Fruit fly (Drosophila melanogaster) whole organism, embryonic: ENCODE results near the gene NdufV3.

Source experiments
- Abd-B ChIP-seq: fragments of 200-800 bp; sonication (Bioruptor generic); optimal IDR thresholded peaks from 2 replicates; lab custom pipeline; 2018; ENCODE audit warnings: missing biosample characterization, mild to moderate bottlenecking, missing genetic modification characterization, moderate library complexity
- Ada2b ChIP-seq: fragments of 200-800 bp; sonication (Bioruptor generic); IDR thresholded peaks from 2 replicates; pipeline ENCODE4 v1.3.6; 2022; ENCODE audit warnings: missing biosample characterization, missing genetic modification characterization
- Antp ChIP-seq: fragments of 200-800 bp; sonication (Bioruptor generic); optimal IDR thresholded peaks from 3 replicates; lab custom pipeline; 2016; ENCODE audit warnings: missing biosample characterization, missing genetic modification characterization
- C15 ChIP-seq: fragments of 200-800 bp; sonication (Bioruptor generic); IDR thresholded peaks from 3 replicates; pipeline ENCODE4 v1.3.6; 2022; ENCODE audit warnings: missing biosample characterization, missing genetic modification characterization
- CG10654 ChIP-seq: fragments of 200-800 bp; sonication (Bioruptor generic); optimal IDR thresholded peaks from 2 replicates; lab custom pipeline; 2016; ENCODE audit warnings: missing biosample characterization, missing genetic modification characterization
- CG12391 ChIP-seq: fragments of 200-800 bp; sonication (Bioruptor generic); optimal IDR thresholded peaks from 3 replicates; lab custom pipeline; 2018; ENCODE audit warnings: missing biosample characterization, mild to moderate bottlenecking, missing genetic modification characterization, moderate library complexity
- CG12659 ChIP-seq: fragments of 200-800 bp; sonication (Bioruptor generic); optimal IDR thresholded peaks from 3 replicates; lab custom pipeline; 2017; ENCODE audit warnings: mild to moderate bottlenecking, missing biosample characterization, missing genetic modification reagents, missing genetic modification characterization
- CG12769 ChIP-seq: fragments of 200-800 bp; sonication (Bioruptor generic); optimal IDR thresholded peaks from 2 replicates; lab custom pipeline; 2019; ENCODE audit warnings: missing biosample characterization, mild to moderate bottlenecking, missing genetic modification characterization, moderate library complexity
- CG13424 ChIP-seq: fragments of 200-800 bp; sonication (Bioruptor generic); optimal IDR thresholded peaks from 2 replicates; lab custom pipeline; 2019; ENCODE audit warnings: missing biosample characterization, mild to moderate bottlenecking, missing genetic modification characterization, moderate library complexity
- CG14014 ChIP-seq: fragments of 200-800 bp; sonication (Bioruptor generic); IDR thresholded peaks from 2 replicates; pipeline ENCODE4 v1.3.6; 2022; ENCODE audit warnings: missing biosample characterization, missing genetic modification characterization
- CG14667 ChIP-seq: fragments of 200-800 bp; sonication (Bioruptor generic); IDR thresholded peaks from 2 replicates; pipeline ENCODE4 v1.3.6; 2022; ENCODE audit warnings: missing biosample characterization, missing genetic modification characterization
- CG14710 ChIP-seq: fragments of 200-800 bp; sonication (Bioruptor generic); optimal IDR thresholded peaks from 3 replicates; lab custom pipeline; 2019; ENCODE audit warnings: missing biosample characterization, mild to moderate bottlenecking, missing genetic modification characterization, moderate library complexity
- CG15269 ChIP-seq: fragments of 200-800 bp; sonication (Bioruptor generic); optimal IDR thresholded peaks from 2 replicates; lab custom pipeline; 2018; ENCODE audit warnings: missing biosample characterization, mild to moderate bottlenecking, missing genetic modification characterization, moderate library complexity
- CG16863 ChIP-seq: fragments of 200-800 bp; sonication (Bioruptor generic); optimal IDR thresholded peaks from 3 replicates; lab custom pipeline; 2016; ENCODE audit warnings: missing biosample characterization, missing genetic modification characterization
- CG2889 ChIP-seq: fragments of 200-800 bp; sonication (Bioruptor generic); IDR thresholded peaks from 3 replicates; pipeline ENCODE4 v1.3.6; 2022; ENCODE audit warnings: missing biosample characterization, missing genetic modification characterization
- CG31224 ChIP-seq: fragments of 200-800 bp; sonication (Bioruptor generic); IDR thresholded peaks from 2 replicates; pipeline ENCODE4 v1.3.6; 2022; ENCODE audit warnings: missing biosample characterization, missing genetic modification characterization
- CG32772 ChIP-seq: fragments of 200-800 bp; sonication (Bioruptor generic); IDR thresholded peaks from 2 replicates; pipeline ENCODE4 v1.3.6; 2022; ENCODE audit warnings: missing biosample characterization, missing genetic modification characterization
- CG3281 ChIP-seq: fragments of 200-800 bp; sonication (Bioruptor generic); optimal IDR thresholded peaks from 3 replicates; lab custom pipeline; 2017; ENCODE audit warnings: missing biosample characterization, mild to moderate bottlenecking, missing genetic modification characterization
- CG3847 ChIP-seq: fragments of 200-800 bp; sonication (Bioruptor generic); IDR thresholded peaks from 2 replicates; pipeline ENCODE4 v1.3.6; 2022; ENCODE audit warnings: missing biosample characterization, missing genetic modification characterization
- CG8388 ChIP-seq: fragments of 200-800 bp; sonication (Bioruptor generic); optimal IDR thresholded peaks from 2 replicates; lab custom pipeline; 2019; ENCODE audit warnings: missing biosample characterization, mild to moderate bottlenecking, missing genetic modification characterization, moderate library complexity
- CrebB ChIP-seq: fragments of 200-800 bp; sonication (Bioruptor generic); optimal IDR thresholded peaks from 3 replicates; lab custom pipeline; 2018; ENCODE audit warnings: missing biosample characterization, mild to moderate bottlenecking, missing genetic modification characterization
- Dbx ChIP-seq: fragments of 200-800 bp; sonication (Bioruptor generic); IDR thresholded peaks from 3 replicates; pipeline ENCODE4 v1.3.6; 2022; ENCODE audit warnings: missing biosample characterization, missing genetic modification characterization
- Dp ChIP-seq: fragments of 200-800 bp; sonication (Bioruptor generic); optimal IDR thresholded peaks from 2 replicates; lab custom pipeline; 2018; ENCODE audit warnings: missing biosample characterization, mild to moderate bottlenecking, missing genetic modification characterization, moderate library complexity
- Dref ChIP-seq: fragments of 200-800 bp; sonication (Bioruptor generic); IDR thresholded peaks from 2 replicates; pipeline ENCODE4 v1.3.6; 2022; ENCODE audit warnings: missing biosample characterization, missing genetic modification characterization
- Eip74EF ChIP-seq, 2 experiments: fragments of 200-800 bp in 1 of 2; fragments of >200 bp in 1 of 2; sonication (Bioruptor generic) in 1 of 2; optimal IDR thresholded peaks; 2 replicates each; lab custom pipeline; 2017 to 2019; ENCODE audit warnings: missing biosample characterization in 2 of 2, missing genetic modification characterization in 2 of 2, mild to moderate bottlenecking in 1 of 2, moderate library complexity in 1 of 2
- HmgD ChIP-seq: fragments of 200-800 bp; sonication (Bioruptor generic); optimal IDR thresholded peaks from 3 replicates; lab custom pipeline; 2016; ENCODE audit warnings: missing biosample characterization, missing genetic modification characterization
- HmgZ ChIP-seq: fragments of 200-800 bp; sonication (Bioruptor generic); optimal IDR thresholded peaks from 2 replicates; lab custom pipeline; 2018; ENCODE audit warnings: missing biosample characterization, mild to moderate bottlenecking, missing genetic modification characterization
- Med ChIP-seq: fragments of 200-800 bp; sonication (Bioruptor generic); peaks from one replicate; lab custom pipeline; 2016; ENCODE audit warnings: missing biosample characterization, missing genetic modification characterization, mild to moderate bottlenecking, inconsistent platforms, moderate library complexity
- Nf-YC ChIP-seq: fragments of 200-800 bp; optimal IDR thresholded peaks from 3 replicates; lab custom pipeline; 2019; ENCODE audit warnings: missing biosample characterization, mild to moderate bottlenecking, missing genetic modification characterization, moderate library complexity
- Ptx1 ChIP-seq: fragments of 200-800 bp; sonication (Bioruptor generic); IDR thresholded peaks from 2 replicates; pipeline ENCODE4 v1.3.6; 2022; ENCODE audit warnings: missing biosample characterization, missing genetic modification characterization
- Rfx ChIP-seq: fragments of 200-800 bp; sonication (Bioruptor generic); IDR thresholded peaks from 2 replicates; pipeline ENCODE4 v1.3.6; 2022; ENCODE audit warnings: missing biosample characterization, missing genetic modification characterization
- Tbp ChIP-seq: fragments of >200 bp; optimal IDR thresholded peaks from 2 replicates; lab custom pipeline; 2018; ENCODE audit warnings: missing biosample characterization, missing genetic modification characterization
- Xrp1 ChIP-seq: fragments of 200-800 bp; sonication (Bioruptor generic); IDR thresholded peaks from 2 replicates; pipeline ENCODE4 v1.3.6; 2022; ENCODE audit warnings: missing biosample characterization, missing genetic modification characterization
- ase ChIP-seq: fragments of 200-800 bp; sonication (Bioruptor generic); IDR thresholded peaks from 3 replicates; pipeline ENCODE4 v1.3.6; 2022; ENCODE audit warnings: missing biosample characterization, missing genetic modification characterization
- cas ChIP-seq: fragments of 200-800 bp; sonication (Bioruptor generic); IDR thresholded peaks from 2 replicates; pipeline ENCODE4 v1.3.6; 2022; ENCODE audit warnings: missing biosample characterization, missing genetic modification characterization
- dysf ChIP-seq: fragments of 200-800 bp; sonication (Bioruptor generic); IDR thresholded peaks from 3 replicates; pipeline ENCODE4 v1.3.6; 2022; ENCODE audit warnings: missing biosample characterization, missing genetic modification characterization
- ems ChIP-seq: fragments of 200-800 bp; sonication (Bioruptor generic); optimal IDR thresholded peaks from 3 replicates; lab custom pipeline; 2016; ENCODE audit warnings: missing biosample characterization, missing genetic modification characterization
- exex ChIP-seq: fragments of 200-800 bp; sonication (Bioruptor generic); optimal IDR thresholded peaks from 4 replicates; lab custom pipeline; 2018; ENCODE audit warnings: missing biosample characterization, mild to moderate bottlenecking, missing genetic modification characterization, moderate library complexity
- gem ChIP-seq: fragments of 200-800 bp; sonication (Bioruptor generic); optimal IDR thresholded peaks from 2 replicates; lab custom pipeline; 2019; ENCODE audit warnings: missing biosample characterization, mild to moderate bottlenecking, missing genetic modification characterization, moderate library complexity
- lilli ChIP-seq: fragments of 200-800 bp; sonication (Bioruptor generic); optimal IDR thresholded peaks from 3 replicates; lab custom pipeline; 2016; ENCODE audit warnings: missing biosample characterization, missing genetic modification characterization
- salm ChIP-seq: fragments of 200-800 bp; sonication (Bioruptor generic); optimal IDR thresholded peaks from 2 replicates; lab custom pipeline; 2018; ENCODE audit warnings: missing biosample characterization, mild to moderate bottlenecking, missing genetic modification characterization
- sqz ChIP-seq: fragments of 200-800 bp; sonication (Bioruptor generic); optimal IDR thresholded peaks from 3 replicates; lab custom pipeline; 2018; ENCODE audit warnings: missing biosample characterization, mild to moderate bottlenecking, missing genetic modification characterization
- stwl ChIP-seq: fragments of 200-800 bp; sonication (Bioruptor generic); optimal IDR thresholded peaks from 3 replicates; lab custom pipeline; 2018; ENCODE audit warnings: missing biosample characterization, mild to moderate bottlenecking, missing genetic modification characterization, moderate library complexity
- sug ChIP-seq: fragments of 200-800 bp; optimal IDR thresholded peaks from 2 replicates; lab custom pipeline; 2019; ENCODE audit warnings: missing biosample characterization, mild to moderate bottlenecking, missing genetic modification characterization, moderate library complexity
- trh ChIP-seq: fragments of 200-800 bp; sonication (Bioruptor generic); optimal IDR thresholded peaks from 2 replicates; lab custom pipeline; 2016; ENCODE audit warnings: missing biosample characterization, missing genetic modification characterization
- vvl ChIP-seq: fragments of 200-800 bp; sonication (Bioruptor generic); IDR thresholded peaks from 2 replicates; pipeline ENCODE4 v1.3.6; 2022; ENCODE audit warnings: missing biosample characterization, missing genetic modification characterization
- wdn ChIP-seq: fragments of 200-800 bp; sonication (Bioruptor generic); IDR thresholded peaks from 2 replicates; pipeline ENCODE4 v1.3.6; 2022; ENCODE audit warnings: missing biosample characterization, missing genetic modification characterization
- zen ChIP-seq: fragments of 200-800 bp; sonication (Bioruptor generic); optimal IDR thresholded peaks from 3 replicates; lab custom pipeline; 2018; ENCODE audit warnings: missing biosample characterization, mild to moderate bottlenecking, missing genetic modification characterization, moderate library complexity

Gene NdufV3

DNA sequence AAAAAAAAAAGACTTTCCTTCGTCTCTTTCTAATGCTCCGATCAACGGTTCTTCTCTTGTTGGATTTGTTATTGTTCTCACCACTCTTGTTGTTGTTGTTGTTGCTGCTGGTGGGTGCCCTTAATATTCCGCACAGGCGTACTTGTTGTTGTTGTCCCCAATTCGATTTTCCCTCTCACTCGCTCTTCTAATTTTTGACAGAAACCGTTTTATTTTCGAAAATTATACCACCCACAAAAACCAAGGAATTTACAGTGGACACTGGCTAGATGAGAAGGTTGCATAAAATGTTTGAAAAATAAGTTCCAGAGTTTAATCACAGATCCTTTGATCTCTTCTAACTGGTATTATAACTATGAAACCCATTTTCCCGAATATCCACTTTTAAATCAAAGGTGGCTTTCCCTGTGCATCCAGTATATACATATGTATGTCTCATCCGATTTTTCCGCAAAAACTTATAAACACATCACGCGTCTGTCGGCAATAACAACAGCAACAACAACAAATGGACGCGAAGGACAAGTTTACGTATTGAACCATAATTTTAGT is 41.6 kb downstream of the NdufV3 start (continued):
- TF ChIP-seq CG12769 (tag; lab: Kevin White, UChicago) (peak; percentile 53), gem (tag; lab: Kevin White, UChicago) (peak; percentile 59), stwl (tag; lab: Kevin White, UChicago) (no peak), CG14667 (GFP tag; lab: Robert Waterston, UW) (peak; percentile 29; the same call in 1 of the 2 replicates), Dbx (GFP tag; lab: Robert Waterston, UW) (peak; percentile 50; the same call in 2 of the 3 replicates), HmgD (GFP tag; lab: Kevin White, UChicago) (no peak), dysf (GFP tag; lab: Robert Waterston, UW) (peak; percentile 79), CG32772 (GFP tag; lab: Robert Waterston, UW) (0 out of 2 replicates have a peak, but pooled peaks have one; percentile 24), CG2889 (peak; percentile 48; the same call in 1 of the 3 replicates), CG10654 (GFP tag; lab: Kevin White, UChicago) (no peak), Antp (GFP tag; lab: Kevin White, UChicago) (peak; percentile 43), CG3281 (GFP tag; lab: Kevin White, UChicago) (peak; percentile 27), salm (tag; lab: Kevin White, UChicago) (peak; percentile 13), CG31224 (GFP tag; lab: Robert Waterston, UW) (peak; percentile 48; the same call in 1 of the 2 replicates), Ada2b (peak; percentile 81), CG14710 (no peak), Abd-B (GFP tag; lab: Kevin White, UChicago) (no peak), CG3847 (GFP tag; lab: Robert Waterston, UW) (peak; percentile 59), ase (GFP tag; lab: Robert Waterston, UW) (0 out of 3 replicates have a peak, but pooled peaks have one; percentile 39), CG16863 (GFP tag; lab: Kevin White, UChicago) (no peak), ems (peak; percentile 3)

DNA sequence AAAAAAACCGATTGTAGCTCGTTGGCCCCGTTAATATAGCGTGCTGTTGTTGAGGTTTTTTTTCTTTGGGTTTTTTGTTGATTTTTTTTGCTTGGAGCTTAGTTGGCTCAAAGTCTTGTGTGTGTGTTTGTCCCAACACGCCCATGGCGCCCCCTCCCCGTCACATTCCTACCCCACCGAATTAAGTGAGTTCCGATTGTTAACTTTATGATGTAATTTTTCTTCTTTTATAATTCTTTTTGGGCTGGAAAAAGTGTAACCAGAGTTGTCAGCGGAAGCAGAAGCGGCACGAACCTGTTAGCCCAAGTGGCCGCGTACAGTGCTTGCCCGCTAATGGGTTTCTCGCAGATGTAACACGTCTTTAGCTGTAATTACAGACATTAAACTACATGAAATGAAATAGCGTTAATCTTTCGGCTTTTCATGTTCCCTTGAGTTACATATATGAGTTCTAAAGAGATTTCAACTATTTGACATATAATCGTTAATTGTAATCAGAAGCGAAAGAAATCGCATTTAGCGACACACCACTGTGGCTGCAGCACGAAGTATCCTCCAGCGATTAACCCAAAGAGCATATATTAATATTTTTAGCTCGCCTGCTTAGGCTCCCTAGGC is 43.3 kb downstream of the NdufV3 start:
- TF ChIP-seq dysf (GFP tag; lab: Robert Waterston, UW) (0 out of 3 replicates have a peak, but pooled peaks have one; percentile 31), CG12391 (no peak), CrebB (tag; lab: Kevin White, UChicago) (no peak), CG13424 (tag; lab: Kevin White, UChicago) (peak; percentile 23), exex (tag; lab: Kevin White, UChicago) (no peak), Dref (no peak), Ptx1 (GFP tag; lab: Robert Waterston, UW) (0 out of 2 replicates have a peak, but pooled peaks have one; percentile 29), Med (GFP tag; lab: Kevin White, UChicago) (peak; percentile 69), cas (GFP tag; lab: Robert Waterston, UW) (no peak), Nf-YC (tag; lab: Kevin White, UChicago) (peak; percentile 2), sqz (GFP tag; lab: Kevin White, UChicago) (peak; percentile 90), trh (GFP tag; lab: Kevin White, UChicago) (no peak), Tbp (GFP tag; lab: Kevin White, UChicago) (no peak), lilli (peak; percentile 23), vvl (GFP tag; lab: Robert Waterston, UW) (0 out of 2 replicates have a peak, but pooled peaks have one; percentile 43), Eip74EF (GFP tag; optimal IDR thresholded peaks at IDR 0.05; lab: Kevin White, UChicago) (no peak), HmgZ (tag; lab: Kevin White, UChicago) (peak; percentile 47), Dp (GFP tag; lab: Kevin White, UChicago) (no peak), wdn (no peak), Rfx (0 out of 2 replicates have a peak, but pooled peaks have one; percentile 55), CG15269 (tag; lab: Kevin White, UChicago) (peak; percentile 41), Dbx (GFP tag; lab: Robert Waterston, UW) (0 out of 3 replicates have a peak, but pooled peaks have one; percentile 47), CG14014 (GFP tag; lab: Robert Waterston, UW) (0 out of 2 replicates have a peak, but pooled peaks have one; percentile 5), CG12659 (GFP tag; lab: Kevin White, UChicago) (peak; percentile 22), sug (tag; lab: Kevin White, UChicago) (peak; percentile 24), gem (tag; lab: Kevin White, UChicago) (peak; percentile 49), C15 (GFP tag; lab: Robert Waterston, UW) (no peak), Xrp1 (peak; percentile 25; the same call in 1 of the 2 replicates), CG8388 (GFP tag; lab: Kevin White, UChicago) (no peak), zen (tag; lab: Kevin White, UChicago) (no peak)
